Worm (Caenorhabditis elegans): Measurements from ENCODE around the gene T23F11.4.

The T23F11.4 gene

DNA sequence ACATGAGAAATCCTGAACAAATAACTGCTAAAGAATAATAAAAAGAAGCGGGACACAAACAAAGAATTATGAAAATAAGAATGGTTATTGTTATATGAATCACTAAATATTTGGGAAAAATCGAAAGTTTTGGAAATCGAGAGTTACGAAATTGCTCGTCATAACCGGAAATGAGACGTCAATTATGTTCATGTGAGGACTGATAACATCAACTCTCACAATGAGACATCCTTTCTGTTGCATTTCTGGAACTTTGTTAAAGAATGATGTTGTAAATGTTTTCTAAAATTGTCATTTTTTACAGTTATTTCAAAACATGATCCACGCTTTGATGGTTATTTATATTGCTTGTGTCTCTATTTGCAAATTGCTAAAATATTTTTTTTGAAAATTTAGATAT lies 17.3 kb downstream of the T23F11.4 start, which contains the start of gene T23F11.6:
TSS of gene T23F11.6 (minus strand) at position 45 of the 400 bp plus-strand sequence.
- TF ChIP-seq ceh-83 (GFP tag; optimal IDR thresholded peaks at IDR 0.05) (no peak), elt-3 (tag; optimal IDR thresholded peaks at IDR 0.05) (no peak), tbx-8 (GFP tag; optimal IDR thresholded peaks at IDR 0.05) (no peak), nhr-12 (tag; optimal IDR thresholded peaks at IDR 0.05) (no peak), unc-62 (GFP tag; optimal IDR thresholded peaks at IDR 0.05) (no peak), zip-8 (tag; optimal IDR thresholded peaks at IDR 0.05) (no peak)

DNA sequence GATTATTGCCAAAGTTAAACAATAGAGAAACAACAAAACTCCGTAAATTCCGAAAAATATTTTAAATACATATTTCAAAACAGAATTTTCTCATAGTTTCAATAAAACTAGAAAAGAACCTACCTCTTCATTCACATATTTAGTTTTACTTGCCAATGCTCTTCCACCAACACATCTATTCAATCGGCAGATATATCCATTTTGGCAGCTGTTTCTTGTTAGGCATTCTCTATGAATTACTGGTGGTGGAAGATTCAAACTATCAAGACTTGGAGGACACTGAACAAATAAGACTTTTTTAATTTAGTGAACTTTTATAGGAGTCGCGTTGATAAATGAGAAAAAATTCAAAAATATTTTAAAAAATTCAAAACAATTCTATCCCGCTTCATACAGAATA lies 17.8 kb downstream of the T23F11.4 start:
- TF ChIP-seq sptf-1 (tag; optimal IDR thresholded peaks at IDR 0.05), result no peak
- TF ChIP-seq drap-1 (GFP tag; optimal IDR thresholded peaks at IDR 0.05), result no peak
- TF ChIP-seq lin-32 (GFP tag; optimal IDR thresholded peaks at IDR 0.05), result no peak
- no peak for TF ChIP-seq ces-1 (GFP tag; optimal IDR thresholded peaks at IDR 0.05)
- no peak for TF ChIP-seq M03D4.4 (tag; optimal IDR thresholded peaks at IDR 0.05)
- TF ChIP-seq nhr-2 (tag; optimal IDR thresholded peaks at IDR 0.05), result no peak
- TF ChIP-seq hlh-1 (tag; optimal IDR thresholded peaks at IDR 0.05), result no peak
- no peak for TF ChIP-seq mls-2 (tag; optimal IDR thresholded peaks at IDR 0.05)

DNA sequence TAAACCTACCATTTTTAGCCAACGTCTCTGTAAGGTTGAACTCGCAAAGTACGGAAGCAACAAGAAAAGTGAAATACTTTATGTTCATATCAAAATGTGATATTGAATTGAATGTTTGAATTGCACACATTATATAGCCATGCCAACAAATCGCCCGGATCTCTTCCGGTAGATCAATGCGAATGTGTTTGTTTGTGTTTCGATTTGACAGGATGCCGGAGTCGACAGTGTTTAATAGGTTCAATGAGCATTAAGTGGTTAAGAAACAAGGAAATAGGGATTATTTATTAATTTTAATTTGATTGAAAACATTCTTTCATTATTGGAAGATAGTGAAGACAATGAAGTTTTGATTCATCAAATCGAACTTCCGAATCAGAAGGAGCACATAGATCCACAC lies 18.9 kb downstream of the T23F11.4 start, which contains the start of gene pqn-29:
TSS of gene pqn-29 (minus strand) at position 101 of the 400 bp plus-strand sequence.
- TF ChIP-seq lin-32 (GFP tag; optimal IDR thresholded peaks at IDR 0.05) (no peak), M03D4.4 (tag; optimal IDR thresholded peaks at IDR 0.05) (no peak), sptf-1 (tag; optimal IDR thresholded peaks at IDR 0.05) (no peak), ceh-39 (tag; optimal IDR thresholded peaks at IDR 0.05) (no peak), flh-1 (GFP tag; optimal IDR thresholded peaks at IDR 0.05) (no peak), mep-1 (tag; optimal IDR thresholded peaks at IDR 0.05) (no peak), elt-3 (tag; optimal IDR thresholded peaks at IDR 0.05) (no peak), ztf-11 (tag; optimal IDR thresholded peaks at IDR 0.05) (no peak)

DNA sequence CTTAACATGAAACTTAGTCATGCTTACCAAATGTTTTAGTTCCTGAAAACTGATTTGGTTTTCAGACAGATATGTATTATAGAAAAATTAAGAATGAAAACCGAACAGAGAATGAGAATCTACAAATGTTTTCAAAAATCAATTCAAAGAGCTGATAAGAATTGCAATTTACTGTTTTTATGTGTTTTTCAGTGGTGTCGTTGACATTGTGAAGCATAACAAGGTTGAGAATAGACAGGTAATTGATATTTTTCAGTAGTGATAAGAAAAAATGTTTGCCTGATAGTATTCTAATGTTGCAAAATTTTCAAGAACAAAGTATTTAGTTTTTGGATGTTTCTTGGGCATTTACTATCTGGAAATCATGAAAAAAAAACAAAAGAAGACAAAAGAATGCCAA lies 21.9 kb downstream of the T23F11.4 start, which contains the start of gene pfas-1:
TSS of gene pfas-1 (minus strand) at position 49 of the 400 bp plus-strand sequence.
- TF ChIP-seq ceh-39 (tag; optimal IDR thresholded peaks at IDR 0.05) (no peak), ham-2 (GFP tag; optimal IDR thresholded peaks at IDR 0.05) (no peak), mls-2 (tag; optimal IDR thresholded peaks at IDR 0.05) (no peak), nhr-28 (tag; optimal IDR thresholded peaks at IDR 0.05) (no peak), ceh-43 (GFP tag; optimal IDR thresholded peaks at IDR 0.05) (no peak), unc-120 (tag; optimal IDR thresholded peaks at IDR 0.05; ENCODE audit: poor library complexity, severe bottlenecking) (no peak), ceh-83 (GFP tag; optimal IDR thresholded peaks at IDR 0.05) (no peak), drap-1 (GFP tag; optimal IDR thresholded peaks at IDR 0.05) (no peak)

DNA sequence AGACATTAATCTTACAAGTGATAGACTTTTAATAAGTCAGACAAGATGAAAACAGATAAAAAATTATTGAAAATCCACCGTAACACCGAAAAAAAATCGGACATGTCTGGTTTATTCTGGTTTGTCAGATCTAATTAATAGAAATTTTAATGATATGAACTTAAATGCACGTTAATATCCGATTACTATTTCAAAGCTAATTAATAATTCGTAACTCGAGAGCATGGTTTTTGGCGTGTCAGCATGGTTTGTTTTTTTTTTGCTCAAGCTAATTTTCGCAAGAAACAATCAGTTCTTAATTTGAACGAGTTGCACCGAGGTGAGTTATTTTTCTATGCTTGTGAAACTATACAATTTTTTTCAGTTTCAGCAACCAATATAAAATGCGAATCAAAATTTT lies 30.2 kb downstream of the T23F11.4 start, which contains the start of gene clec-153:
TSS of gene clec-153 (plus strand) at position 301 of the 400 bp plus-strand sequence.
- no peak for TF ChIP-seq lin-13 (tag; optimal IDR thresholded peaks at IDR 0.05)
- TF ChIP-seq ham-2 (GFP tag; optimal IDR thresholded peaks at IDR 0.05), result no peak
- TF ChIP-seq flh-1 (GFP tag; optimal IDR thresholded peaks at IDR 0.05), result no peak
- no peak for TF ChIP-seq ceh-39 (tag; optimal IDR thresholded peaks at IDR 0.05)
- no peak for TF ChIP-seq elt-1 (tag; optimal IDR thresholded peaks at IDR 0.05; ENCODE audit: borderline replicate concordance, insufficient read depth)
- TF ChIP-seq mab-5 (tag; optimal IDR thresholded peaks at IDR 0.05), result no peak
- no peak for TF ChIP-seq nhr-12 (tag; optimal IDR thresholded peaks at IDR 0.05)
- no peak for TF ChIP-seq lsy-2 (tag; optimal IDR thresholded peaks at IDR 0.05)
- no peak for TF ChIP-seq elt-3 (tag; optimal IDR thresholded peaks at IDR 0.05)
- no peak for TF ChIP-seq pha-4 (tag; optimal IDR thresholded peaks at IDR 0.05)
- no peak for TF ChIP-seq ceh-83 (GFP tag; optimal IDR thresholded peaks at IDR 0.05)
- no peak for TF ChIP-seq nhr-28 (tag; optimal IDR thresholded peaks at IDR 0.05)
- TF ChIP-seq ztf-11 (tag; optimal IDR thresholded peaks at IDR 0.05), result no peak
- no peak for TF ChIP-seq unc-39 (tag; optimal IDR thresholded peaks at IDR 0.05)
- TF ChIP-seq tbx-8 (GFP tag; optimal IDR thresholded peaks at IDR 0.05), result no peak
- no peak for TF ChIP-seq zip-8 (tag; optimal IDR thresholded peaks at IDR 0.05)

DNA sequence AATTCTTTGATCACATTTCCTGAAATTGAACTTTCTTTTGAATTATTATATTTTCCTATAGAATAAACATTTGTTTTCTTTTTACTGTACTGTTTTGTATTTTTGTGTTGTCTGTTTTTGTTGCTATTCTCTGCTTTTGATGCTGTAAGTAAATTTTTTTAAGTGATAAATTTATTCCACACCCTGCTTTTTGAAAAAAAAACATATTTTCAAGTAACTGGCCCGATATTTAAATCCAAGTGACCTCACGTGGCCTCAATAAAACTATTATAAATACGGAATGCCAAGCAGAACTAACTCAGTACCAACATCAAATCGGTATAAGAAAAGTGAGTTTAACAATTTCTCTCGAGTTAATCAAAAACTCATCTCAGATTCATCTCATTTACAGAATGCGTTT lies 37.0 kb downstream of the T23F11.4 start, which contains the start of gene clec-151:
TSS of gene clec-151 (plus strand) at position 301 of the 400 bp plus-strand sequence.
- TF ChIP-seq lin-13 (tag; optimal IDR thresholded peaks at IDR 0.05) (no peak), ztf-11 (tag; optimal IDR thresholded peaks at IDR 0.05) (no peak), lin-32 (GFP tag; optimal IDR thresholded peaks at IDR 0.05) (no peak), unc-120 (tag; optimal IDR thresholded peaks at IDR 0.05; ENCODE audit: poor library complexity, severe bottlenecking) (no peak), bed-3 (GFP tag; optimal IDR thresholded peaks at IDR 0.05) (no peak), snpc-4 (tag; optimal IDR thresholded peaks at IDR 0.05) (no peak), elt-1 (tag; optimal IDR thresholded peaks at IDR 0.05; ENCODE audit: borderline replicate concordance, insufficient read depth) (no peak)
